In genomic region chr2L:3055710-3056447, dm6 we compare ENCODE assay signal across 1 fruit fly cellular context.
A peak's percentile ranks its signal among the peaks of the same experiment; 100 is the strongest.
TF ChIP-seq lines count a peak whose summit lies in the region.

No protein-coding gene starts in this region.

TF ChIP-seq in whole organism, embryonic, 481 proteins besides CTCF, POLR2A, EP300 and RAD21 (continued from another document):
- TF ChIP-seq Dp (GFP tag; optimal IDR thresholded peaks at IDR 0.05; lab: Kevin White, UChicago): peak; percentile 70
- TF ChIP-seq Dek (tag; optimal IDR thresholded peaks at IDR 0.05; lab: Kevin White, UChicago): peak; percentile 28
- peak; percentile 15 for TF ChIP-seq CG14710 (tag; optimal IDR thresholded peaks at IDR 0.05; lab: Kevin White, UChicago)
- peak; percentile 70 for TF ChIP-seq CG30403 (GFP tag; optimal IDR thresholded peaks at IDR 0.05; lab: Kevin White, UChicago)
- TF ChIP-seq CG34224 (GFP tag; IDR thresholded peaks at IDR 0.05; lab: Robert Waterston, UW; ENCODE audit: partially characterized antibody): peak; percentile 24; the same call in 1 of the 3 replicates
- TF ChIP-seq Mad (GFP tag; optimal IDR thresholded peaks at IDR 0.05; lab: Kevin White, UChicago): peak; percentile 21
- peak; percentile 91 for TF ChIP-seq CG7987 (GFP tag; optimal IDR thresholded peaks at IDR 0.05; lab: Kevin White, UChicago)
TF ChIP-seq in whole organism, embryonic: peak in this region for 149.
